Fruit fly (Drosophila melanogaster) whole organism, embryonic: ENCODE results near the gene CycC.
A peak's percentile ranks its signal among the peaks of the same experiment; 100 is the strongest.

ENCODE experiments used
- CG12071 ChIP-seq: fragments of 200-800 bp; sonication (Bioruptor generic); optimal IDR thresholded peaks from 3 replicates; lab custom pipeline; 2018; ENCODE audit warnings: missing biosample characterization, mild to moderate bottlenecking, missing genetic modification characterization
- CG15073 ChIP-seq: fragments of 200-800 bp; sonication (Bioruptor generic); optimal IDR thresholded peaks from 2 replicates; lab custom pipeline; 2016; ENCODE audit warnings: missing biosample characterization, missing genetic modification characterization
- CG18619 ChIP-seq: fragments of 200-800 bp; sonication (Bioruptor generic); optimal IDR thresholded peaks from 3 replicates; lab custom pipeline; 2017; ENCODE audit warnings: missing biosample characterization, mild to moderate bottlenecking, missing genetic modification characterization
- CG30403 ChIP-seq: fragments of 200-800 bp; sonication (Bioruptor generic); optimal IDR thresholded peaks from 3 replicates; lab custom pipeline; 2016; ENCODE audit warnings: missing biosample characterization, missing genetic modification characterization
- CG30431 ChIP-seq: fragments of 200-800 bp; sonication (Bioruptor generic); optimal IDR thresholded peaks from 2 replicates; lab custom pipeline; 2017; ENCODE audit warnings: missing biosample characterization, missing genetic modification characterization
- CG3838 ChIP-seq: fragments of 200-800 bp; sonication (Bioruptor generic); optimal IDR thresholded peaks from 3 replicates; lab custom pipeline; 2016; ENCODE audit warnings: missing biosample characterization, missing genetic modification characterization
- CG4854 ChIP-seq: fragments of 200-800 bp; sonication (Bioruptor generic); optimal IDR thresholded peaks from 2 replicates; lab custom pipeline; 2016; ENCODE audit warnings: missing biosample characterization, missing genetic modification characterization, inconsistent platforms
- CG5953 ChIP-seq: fragments of 200-800 bp; sonication (Bioruptor generic); IDR thresholded peaks from 2 replicates; pipeline ENCODE4 v1.3.6; 2022; ENCODE audit warnings: missing biosample characterization, missing genetic modification characterization
- CG6175 ChIP-seq: fragments of 200-800 bp; sonication (Bioruptor generic); IDR thresholded peaks from 3 replicates; pipeline ENCODE4 v1.3.6; 2022; ENCODE audit warnings: missing biosample characterization, missing genetic modification characterization
- CG6272 ChIP-seq: fragments of 200-800 bp; sonication (Bioruptor generic); IDR thresholded peaks from 2 replicates; pipeline ENCODE4 v1.3.6; 2022; ENCODE audit warnings: missing biosample characterization, missing genetic modification characterization
- CG6683 ChIP-seq: fragments of 200-800 bp; sonication (Bioruptor generic); optimal IDR thresholded peaks from 2 replicates; lab custom pipeline; 2017; ENCODE audit warnings: missing biosample characterization, mild to moderate bottlenecking, missing genetic modification characterization, missing genetic modification reagents
- CG8944 ChIP-seq: fragments of 200-800 bp; sonication (Bioruptor generic); optimal IDR thresholded peaks from 3 replicates; lab custom pipeline; 2016; ENCODE audit warnings: missing biosample characterization, missing genetic modification characterization
- Drgx ChIP-seq: fragments of 200-800 bp; sonication (Bioruptor generic); IDR thresholded peaks from 2 replicates; pipeline ENCODE4 v1.3.6; 2022; ENCODE audit warnings: missing biosample characterization, missing genetic modification characterization
- E2f1 ChIP-seq: fragments of 200-800 bp; sonication (Bioruptor generic); IDR thresholded peaks from 2 replicates; pipeline ENCODE4 v1.3.6; 2022; ENCODE audit warnings: missing biosample characterization, missing genetic modification characterization
- Elba2 ChIP-seq: fragments of 200-800 bp; sonication (Bioruptor generic); optimal IDR thresholded peaks from 3 replicates; lab custom pipeline; 2016; ENCODE audit warnings: missing biosample characterization, missing genetic modification characterization
- Hsf ChIP-seq: fragments of 200-800 bp; sonication (Bioruptor generic); optimal IDR thresholded peaks from 3 replicates; lab custom pipeline; 2016; ENCODE audit warnings: missing biosample characterization, missing genetic modification characterization
- Med ChIP-seq: fragments of 200-800 bp; sonication (Bioruptor generic); peaks from one replicate; lab custom pipeline; 2016; ENCODE audit warnings: missing biosample characterization, missing genetic modification characterization, mild to moderate bottlenecking, inconsistent platforms, moderate library complexity
- PHDP ChIP-seq: fragments of 200-800 bp; sonication (Bioruptor generic); optimal IDR thresholded peaks from 3 replicates; lab custom pipeline; 2018; ENCODE audit warnings: missing biosample characterization, mild to moderate bottlenecking, missing genetic modification characterization, moderate library complexity
- Ptx1 ChIP-seq: fragments of 200-800 bp; sonication (Bioruptor generic); IDR thresholded peaks from 2 replicates; pipeline ENCODE4 v1.3.6; 2022; ENCODE audit warnings: missing biosample characterization, missing genetic modification characterization
- Rfx ChIP-seq: fragments of 200-800 bp; sonication (Bioruptor generic); IDR thresholded peaks from 2 replicates; pipeline ENCODE4 v1.3.6; 2022; ENCODE audit warnings: missing biosample characterization, missing genetic modification characterization
- YL-1 ChIP-seq: fragments of 200-800 bp; sonication (Bioruptor generic); optimal IDR thresholded peaks from 3 replicates; lab custom pipeline; 2017; ENCODE audit warnings: missing biosample characterization, mild to moderate bottlenecking, missing genetic modification characterization
- ac ChIP-seq: fragments of 200-800 bp; sonication (Bioruptor generic); optimal IDR thresholded peaks from 3 replicates; lab custom pipeline; 2017; ENCODE audit warnings: missing biosample characterization, mild to moderate bottlenecking, missing genetic modification characterization
- al ChIP-seq: fragments of 200-800 bp; sonication (Bioruptor generic); IDR thresholded peaks from 2 replicates; pipeline ENCODE4 v1.3.6; 2022; ENCODE audit warnings: missing biosample characterization, missing genetic modification characterization
- ase ChIP-seq: fragments of 200-800 bp; sonication (Bioruptor generic); IDR thresholded peaks from 3 replicates; pipeline ENCODE4 v1.3.6; 2022; ENCODE audit warnings: missing biosample characterization, missing genetic modification characterization
- br ChIP-seq: fragments of >200 bp; optimal IDR thresholded peaks from 2 replicates; lab custom pipeline; 2017
- bsh ChIP-seq, 2 experiments: fragments of 200-800 bp; sonication (Bioruptor generic); optimal IDR thresholded peaks; 2 replicates each; lab custom pipeline; 2017 to 2018; ENCODE audit warnings: mild to moderate bottlenecking in 2 of 2, missing biosample characterization in 2 of 2, missing genetic modification characterization in 2 of 2, moderate library complexity in 1 of 2
- disco-r ChIP-seq: fragments of 200-800 bp; sonication (Bioruptor generic); optimal IDR thresholded peaks from 2 replicates; lab custom pipeline; 2016; ENCODE audit warnings: missing biosample characterization, missing genetic modification characterization
- dmrt99B ChIP-seq: fragments of 200-800 bp; sonication (Bioruptor generic); optimal IDR thresholded peaks from 2 replicates; lab custom pipeline; 2018; ENCODE audit warnings: missing biosample characterization, mild to moderate bottlenecking, missing genetic modification characterization, moderate library complexity
- gem ChIP-seq: fragments of 200-800 bp; sonication (Bioruptor generic); optimal IDR thresholded peaks from 2 replicates; lab custom pipeline; 2019; ENCODE audit warnings: missing biosample characterization, mild to moderate bottlenecking, missing genetic modification characterization, moderate library complexity
- insv ChIP-seq, 2 experiments: fragments of 200-800 bp; sonication (Bioruptor generic); optimal IDR thresholded peaks; 3 replicates each; lab custom pipeline; 2016 to 2018; ENCODE audit warnings: missing biosample characterization in 2 of 2, missing genetic modification characterization in 2 of 2
- inv ChIP-seq: fragments of 200-800 bp; sonication (Bioruptor generic); IDR thresholded peaks from 2 replicates; pipeline ENCODE4 v1.3.6; 2022; ENCODE audit warnings: missing biosample characterization, missing genetic modification characterization; ENCODE audit not compliant: partially characterized antibody
- luna ChIP-seq: fragments of 200-800 bp; sonication (Bioruptor generic); optimal IDR thresholded peaks from 2 replicates; lab custom pipeline; 2016; ENCODE audit warnings: missing biosample characterization, missing genetic modification characterization
- mld ChIP-seq: fragments of 200-800 bp; sonication (Bioruptor generic); IDR thresholded peaks from 3 replicates; pipeline ENCODE4 v1.3.6; 2022; ENCODE audit warnings: missing biosample characterization, missing genetic modification characterization; ENCODE audit not compliant: partially characterized antibody
- nom ChIP-seq: fragments of 200-800 bp; sonication (Bioruptor generic); optimal IDR thresholded peaks from 2 replicates; lab custom pipeline; 2017; ENCODE audit warnings: missing biosample characterization, missing genetic modification characterization, mild to moderate bottlenecking, moderate library complexity, missing genetic modification reagents
- onecut ChIP-seq: fragments of 200-800 bp; sonication (Bioruptor generic); IDR thresholded peaks from 2 replicates; pipeline ENCODE4 v1.3.6; 2022; ENCODE audit warnings: missing biosample characterization, missing genetic modification characterization
- p53 ChIP-seq: fragments of 200-800 bp; sonication (Bioruptor generic); optimal IDR thresholded peaks from 2 replicates; lab custom pipeline; 2016; ENCODE audit warnings: missing biosample characterization, missing genetic modification characterization
- prd ChIP-seq, 3 experiments: fragments of >200 bp in 2 of 3; fragments of 200-800 bp in 1 of 3; sonication (Bioruptor generic) in 1 of 3; optimal IDR thresholded peaks in 2 of 3; IDR thresholded peaks in 1 of 3; 2 replicates in 2 of 3; 3 replicates in 1 of 3; pipeline versions ENCODE4 v1.3.6 to Lab custom; 2017 to 2022; ENCODE audit warnings: missing biosample characterization in 1 of 3, missing genetic modification characterization in 1 of 3
- ranshi ChIP-seq: fragments of 200-800 bp; sonication (Bioruptor generic); IDR thresholded peaks from 2 replicates; pipeline ENCODE4 v1.3.6; 2022; ENCODE audit warnings: missing biosample characterization, missing genetic modification characterization
- schlank ChIP-seq: fragments of 200-800 bp; sonication (Bioruptor generic); optimal IDR thresholded peaks from 2 replicates; lab custom pipeline; 2018; ENCODE audit warnings: missing biosample characterization, mild to moderate bottlenecking, missing genetic modification characterization
- sens ChIP-seq: fragments of 200-800 bp; sonication (Bioruptor generic); peaks from one replicate; lab custom pipeline; 2016; ENCODE audit warnings: missing biosample characterization, missing genetic modification characterization
- sim ChIP-seq: fragments of 200-800 bp; sonication (Bioruptor generic); IDR thresholded peaks from 2 replicates; pipeline ENCODE4 v1.3.6; 2022; ENCODE audit warnings: missing biosample characterization, missing genetic modification characterization
- so ChIP-seq: fragments of 200-800 bp; sonication (Bioruptor generic); IDR thresholded peaks from 3 replicates; pipeline ENCODE4 v1.3.6; 2022; ENCODE audit warnings: missing biosample characterization, missing genetic modification characterization
- tap ChIP-seq: fragments of 200-800 bp; optimal IDR thresholded peaks from 3 replicates; lab custom pipeline; 2019; ENCODE audit warnings: missing biosample characterization, mild to moderate bottlenecking, missing genetic modification characterization, moderate library complexity
- trh ChIP-seq: fragments of 200-800 bp; sonication (Bioruptor generic); optimal IDR thresholded peaks from 2 replicates; lab custom pipeline; 2016; ENCODE audit warnings: missing biosample characterization, missing genetic modification characterization
- ttk ChIP-seq: fragments of 200-800 bp; sonication (Bioruptor generic); IDR thresholded peaks from 2 replicates; pipeline ENCODE4 v2.1.2; 2022; ENCODE audit warnings: missing biosample characterization, missing genetic modification characterization
- unc-4 ChIP-seq: fragments of 200-800 bp; sonication (Bioruptor generic); IDR thresholded peaks from 2 replicates; pipeline ENCODE4 v1.3.6; 2022; ENCODE audit warnings: missing biosample characterization, missing genetic modification characterization; ENCODE audit not compliant: partially characterized antibody

CycC gene

DNA sequence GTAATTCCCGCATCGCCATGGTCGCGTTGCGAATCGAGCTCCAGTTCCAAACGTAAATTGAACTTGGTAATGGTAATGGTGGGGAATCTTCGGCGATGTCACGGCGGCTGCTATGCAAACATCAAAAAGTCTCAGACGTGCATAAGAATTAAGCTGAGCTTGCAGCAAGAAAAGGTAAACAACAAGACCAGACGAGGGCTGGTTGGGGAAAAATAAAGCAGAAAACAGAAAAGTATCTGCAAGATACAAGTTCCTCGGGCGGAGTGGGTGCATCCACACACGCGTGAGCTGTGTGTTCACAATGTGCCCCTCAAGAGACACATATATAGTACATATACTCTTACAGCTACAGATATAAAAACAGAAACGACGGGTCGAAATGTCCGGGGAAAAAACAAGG, 37.4 kb downstream of the CycC start:
- TF ChIP-seq nom (GFP tag; lab: Kevin White, UChicago) (peak; percentile 35), onecut (GFP tag; lab: Robert Waterston, UW) (no peak)

DNA sequence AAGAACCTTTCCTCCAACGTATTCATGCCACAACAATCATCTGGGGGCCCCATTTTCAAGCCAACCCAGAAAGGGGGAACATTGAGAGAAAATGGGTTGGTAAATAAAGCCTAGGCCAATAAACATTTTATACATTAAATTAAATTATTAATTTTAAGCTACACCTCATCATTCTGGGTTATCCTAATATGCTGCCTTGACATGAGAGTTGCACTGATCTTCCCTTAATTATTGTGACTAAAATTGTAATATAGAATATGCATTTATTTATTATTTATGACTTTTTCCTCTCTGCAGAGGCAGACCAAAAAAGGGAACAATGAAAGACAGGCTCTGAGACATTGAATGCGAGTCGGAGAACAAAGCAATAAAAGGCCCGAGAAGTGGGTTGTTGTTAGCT, 42.2 kb downstream of the CycC start:
- peak; percentile 40; the same call in 1 of the 2 replicates for TF ChIP-seq Drgx (GFP tag; lab: Robert Waterston, UW)
- no peak for TF ChIP-seq schlank (tag; lab: Kevin White, UChicago)
- no peak for TF ChIP-seq tap
- no peak for TF ChIP-seq CG18619 (GFP tag; lab: Kevin White, UChicago)
- peak in 1 of 2 experiments; percentile 44 for TF ChIP-seq bsh (GFP tag; optimal IDR thresholded peaks at IDR 0.05; lab: Kevin White, UChicago)

DNA sequence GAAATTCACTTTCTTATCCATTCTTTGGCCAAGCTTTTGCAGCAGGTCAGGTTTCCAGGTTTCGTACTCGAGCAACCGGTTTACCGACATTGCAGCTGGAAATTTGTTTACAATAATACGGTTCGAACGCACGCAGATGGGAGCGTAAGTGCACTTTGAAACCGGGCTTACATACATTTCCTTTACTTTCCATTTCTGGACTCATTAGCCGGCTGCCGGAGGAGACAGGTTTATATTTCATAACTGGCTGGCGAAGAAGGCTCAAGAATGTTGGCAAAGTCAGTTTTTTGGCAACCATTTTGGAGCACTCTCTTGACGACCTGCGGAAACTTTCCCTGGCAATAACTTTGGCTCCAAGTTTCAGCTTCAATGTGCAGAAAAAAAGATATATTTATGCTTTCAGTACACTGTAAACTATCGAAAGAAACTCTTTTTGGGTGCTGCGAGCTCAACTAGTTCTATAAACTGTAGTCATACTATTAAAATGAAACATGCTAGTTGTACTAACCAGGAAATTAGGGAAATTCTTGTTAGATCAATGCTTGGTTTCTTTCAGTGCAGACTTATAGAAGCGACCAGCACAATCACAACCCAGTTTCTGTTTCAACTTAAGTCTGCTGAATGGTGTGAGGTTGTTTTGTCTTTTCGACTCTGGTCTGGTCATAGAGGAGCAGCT, 42.9 kb downstream of the CycC start:
- TF ChIP-seq CG30431 (GFP tag; lab: Kevin White, UChicago): no peak
- TF ChIP-seq unc-4 (GFP tag; lab: Robert Waterston, UW): no peak
- TF ChIP-seq CG4854 (GFP tag; lab: Kevin White, UChicago): no peak
- no peak for TF ChIP-seq sim
- TF ChIP-seq so: peak; percentile 17; the same call in 1 of the 3 replicates
- peak; percentile 78 for TF ChIP-seq Drgx (GFP tag; lab: Robert Waterston, UW)
- TF ChIP-seq CG6175 (GFP tag; lab: Robert Waterston, UW): no peak
- no peak for TF ChIP-seq inv (GFP tag; lab: Robert Waterston, UW)
- no peak for TF ChIP-seq br (lab: Kevin White, UChicago)
- 0 out of 2 replicates have a peak, but pooled peaks have one; percentile 13 for TF ChIP-seq E2f1 (GFP tag; lab: Robert Waterston, UW)
- TF ChIP-seq sens: peak; percentile 82
- peak; percentile 22 for TF ChIP-seq gem (tag; lab: Kevin White, UChicago)
- TF ChIP-seq disco-r (GFP tag; lab: Kevin White, UChicago): no peak
- TF ChIP-seq ranshi (GFP tag; lab: Robert Waterston, UW): no peak
- TF ChIP-seq ttk (GFP tag; lab: Robert Waterston, UW): 0 out of 2 replicates have a peak, but pooled peaks have one; percentile 37
- no peak for TF ChIP-seq Hsf
- no peak for TF ChIP-seq CG3838
- TF ChIP-seq CG6683 (GFP tag; lab: Kevin White, UChicago): no peak
- TF ChIP-seq CG30403 (GFP tag; lab: Kevin White, UChicago): no peak
- TF ChIP-seq Ptx1 (GFP tag; lab: Robert Waterston, UW): peak; percentile 31; the same call in 1 of the 2 replicates
- peak; percentile 63 for TF ChIP-seq Med (GFP tag; lab: Kevin White, UChicago)
- TF ChIP-seq dmrt99B (tag; lab: Kevin White, UChicago): peak; percentile 9
- no peak for TF ChIP-seq insv (GFP tag; optimal IDR thresholded peaks at IDR 0.05; lab: Kevin White, UChicago)
- no peak for TF ChIP-seq CG15073 (GFP tag; lab: Kevin White, UChicago)
- no peak for TF ChIP-seq prd (optimal IDR thresholded peaks at IDR 0.05; lab: Kevin White, UChicago)
- peak; percentile 35; the same call in 1 of the 3 replicates for TF ChIP-seq prd (GFP tag; IDR thresholded peaks at IDR 0.05; lab: Robert Waterston, UW)
- no peak for TF ChIP-seq p53 (GFP tag; lab: Kevin White, UChicago)
- no peak for TF ChIP-seq ac
- no peak for TF ChIP-seq YL-1 (GFP tag; lab: Kevin White, UChicago)
- no peak for TF ChIP-seq PHDP
- TF ChIP-seq ase (GFP tag; lab: Robert Waterston, UW): 0 out of 3 replicates have a peak, but pooled peaks have one; percentile 9
- TF ChIP-seq Rfx (GFP tag; lab: Robert Waterston, UW): no peak
- TF ChIP-seq mld (GFP tag; lab: Robert Waterston, UW): no peak
- no peak for TF ChIP-seq Elba2 (GFP tag; lab: Kevin White, UChicago)
- TF ChIP-seq bsh (GFP tag; optimal IDR thresholded peaks at IDR 0.05; lab: Kevin White, UChicago): peak in 1 of 2 experiments; percentile 49
- TF ChIP-seq CG6272 (GFP tag; lab: Robert Waterston, UW): no peak
- no peak for TF ChIP-seq CG5953 (GFP tag; lab: Robert Waterston, UW)
- no peak for TF ChIP-seq CG8944 (GFP tag; lab: Kevin White, UChicago)
- no peak for TF ChIP-seq CG12071
- TF ChIP-seq al: no peak
- no peak for TF ChIP-seq luna
- TF ChIP-seq trh (GFP tag; lab: Kevin White, UChicago): no peak
